Worm (Caenorhabditis elegans) whole organism, L3 larva: ENCODE measurements around the gene Y48A6B.14.
A peak's percentile ranks its signal among the peaks of the same experiment; 100 is the strongest.

Source experiments
- R02D3.7 ChIP-seq: fragments of 150-350 bp; optimal IDR thresholded peaks from 2 replicates; lab custom pipeline; 2014; ENCODE audit warnings: missing biosample characterization, missing genetic modification characterization
- ZK546.5 ChIP-seq: sonication (generic microtip); optimal IDR thresholded peaks from 2 replicates; lab custom pipeline; 2017; ENCODE audit warnings: missing biosample characterization, missing genetic modification characterization
- aly-2 ChIP-seq: fragments of 150-350 bp; optimal IDR thresholded peaks from 2 replicates; lab custom pipeline; 2014; ENCODE audit warnings: missing biosample characterization, missing genetic modification characterization
- ama-1 ChIP-seq: fragments of 150-350 bp; optimal IDR thresholded peaks from 2 replicates; lab custom pipeline; 2018
- ceh-16 ChIP-seq: sonication (generic microtip); optimal IDR thresholded peaks from 2 replicates; lab custom pipeline; 2017; ENCODE audit warnings: missing biosample characterization, missing genetic modification characterization
- ceh-28 ChIP-seq: fragments of 150-350 bp; optimal IDR thresholded peaks from 2 replicates; lab custom pipeline; 2014; ENCODE audit warnings: missing biosample characterization, missing genetic modification reagents, missing genetic modification characterization
- ceh-82 ChIP-seq: fragments of 150-350 bp; optimal IDR thresholded peaks from 2 replicates; lab custom pipeline; 2014; ENCODE audit warnings: missing biosample characterization, missing genetic modification characterization
- ceh-9 ChIP-seq: sonication (generic microtip); optimal IDR thresholded peaks from 2 replicates; lab custom pipeline; 2018; ENCODE audit warnings: missing biosample characterization, missing genetic modification characterization
- daf-12 ChIP-seq: fragments of 150-350 bp; optimal IDR thresholded peaks from 2 replicates; lab custom pipeline; 2014; ENCODE audit warnings: missing biosample characterization, missing genetic modification reagents, missing genetic modification characterization
- egl-27 ChIP-seq: sonication (generic microtip); optimal IDR thresholded peaks from 4 replicates; lab custom pipeline; 2017; ENCODE audit warnings: missing biosample characterization, missing genetic modification reagents, missing genetic modification characterization
- egl-5 ChIP-seq: fragments of 150-350 bp; optimal IDR thresholded peaks from 2 replicates; lab custom pipeline; 2017; ENCODE audit warnings: missing biosample characterization, missing genetic modification reagents, missing genetic modification characterization, inconsistent platforms
- elt-1 ChIP-seq: fragments of 150-350 bp; optimal IDR thresholded peaks from 2 replicates; lab custom pipeline; 2014; ENCODE audit warnings: missing biosample characterization, missing genetic modification characterization
- elt-2 ChIP-seq: sonication (generic microtip); optimal IDR thresholded peaks from 2 replicates; lab custom pipeline; 2016; ENCODE audit warnings: missing genetic modification reagents, mild to moderate bottlenecking, missing genetic modification characterization, missing compliant biosample characterization
- elt-3 ChIP-seq, 3 experiments: fragments of 150-350 bp in 1 of 3; sonication (generic microtip) in 2 of 3; optimal IDR thresholded peaks; 2 replicates in 2 of 3; 4 replicates in 1 of 3; lab custom pipeline; 2014 to 2017; ENCODE audit warnings: missing biosample characterization in 3 of 3, missing genetic modification characterization in 3 of 3
- eor-1 ChIP-seq, 2 experiments: fragments of 150-350 bp; optimal IDR thresholded peaks; 2 replicates each; lab custom pipeline; 2014 to 2018; ENCODE audit warnings: missing biosample characterization in 2 of 2, missing genetic modification characterization in 2 of 2
- fkh-10 ChIP-seq: sonication (generic microtip); optimal IDR thresholded peaks from 2 replicates; lab custom pipeline; 2017; ENCODE audit warnings: missing biosample characterization, missing genetic modification reagents, missing genetic modification characterization
- fkh-2 ChIP-seq: fragments of 150-350 bp; optimal IDR thresholded peaks from 2 replicates; lab custom pipeline; 2014; ENCODE audit warnings: missing biosample characterization, missing genetic modification reagents, missing genetic modification characterization
- fos-1 ChIP-seq: fragments of 150-350 bp; optimal IDR thresholded peaks from 2 replicates; lab custom pipeline; 2014; ENCODE audit warnings: missing biosample characterization, missing genetic modification characterization
- hmg-11 ChIP-seq: sonication (generic microtip); optimal IDR thresholded peaks from 2 replicates; lab custom pipeline; 2016; ENCODE audit warnings: missing genetic modification characterization, missing compliant biosample characterization
- jun-1 ChIP-seq: fragments of 150-350 bp; optimal IDR thresholded peaks from 2 replicates; lab custom pipeline; 2014; ENCODE audit warnings: missing biosample characterization, missing genetic modification reagents, missing genetic modification characterization
- lin-15B ChIP-seq: fragments of 150-350 bp; optimal IDR thresholded peaks from 2 replicates; lab custom pipeline; 2014; ENCODE audit warnings: missing biosample characterization, missing genetic modification characterization
- lin-39 ChIP-seq: fragments of 150-350 bp; optimal IDR thresholded peaks from 2 replicates; lab custom pipeline; 2018; ENCODE audit warnings: missing biosample characterization, missing genetic modification reagents, missing genetic modification characterization
- lsy-12 ChIP-seq: sonication (generic microtip); optimal IDR thresholded peaks from 2 replicates; lab custom pipeline; 2016; ENCODE audit warnings: mild to moderate bottlenecking, missing genetic modification characterization, missing compliant biosample characterization
- mdl-1 ChIP-seq: fragments of 150-350 bp; optimal IDR thresholded peaks from 2 replicates; lab custom pipeline; 2014; ENCODE audit warnings: missing biosample characterization, missing genetic modification characterization
- mml-1 ChIP-seq: fragments of 150-350 bp; sonication (generic microtip); optimal IDR thresholded peaks from 3 replicates; lab custom pipeline; 2014; ENCODE audit warnings: missing biosample characterization, missing genetic modification characterization
- nfya-1 ChIP-seq: sonication (generic microtip); optimal IDR thresholded peaks from 2 replicates; lab custom pipeline; 2017; ENCODE audit warnings: missing genetic modification characterization, mild to moderate bottlenecking, missing compliant biosample characterization, antibody characterized with exemption, moderate library complexity; ENCODE audit not compliant: insufficient read depth
- nhr-11 ChIP-seq: fragments of 150-350 bp; optimal IDR thresholded peaks from 2 replicates; lab custom pipeline; 2014; ENCODE audit warnings: missing biosample characterization, missing genetic modification characterization
- nhr-12 ChIP-seq: fragments of 150-350 bp; optimal IDR thresholded peaks from 2 replicates; lab custom pipeline; 2014; ENCODE audit warnings: missing biosample characterization, missing genetic modification characterization
- nhr-23 ChIP-seq: fragments of 150-350 bp; optimal IDR thresholded peaks from 2 replicates; lab custom pipeline; 2014; ENCODE audit warnings: missing biosample characterization, missing genetic modification reagents, missing genetic modification characterization
- nhr-237 ChIP-seq: fragments of 150-350 bp; optimal IDR thresholded peaks from 2 replicates; lab custom pipeline; 2014; ENCODE audit warnings: missing biosample characterization, missing genetic modification characterization
- nhr-25 ChIP-seq: sonication (generic microtip); optimal IDR thresholded peaks from 2 replicates; lab custom pipeline; 2017; ENCODE audit warnings: missing biosample characterization, missing genetic modification characterization
- nhr-28 ChIP-seq: fragments of 150-350 bp; optimal IDR thresholded peaks from 2 replicates; lab custom pipeline; 2014; ENCODE audit warnings: missing biosample characterization, missing genetic modification characterization
- nhr-43 ChIP-seq: sonication (generic microtip); optimal IDR thresholded peaks from 2 replicates; lab custom pipeline; 2016; ENCODE audit warnings: mild to moderate bottlenecking, missing genetic modification characterization, missing compliant biosample characterization; ENCODE audit not compliant: poor library complexity, severe bottlenecking
- nhr-67 ChIP-seq: fragments of 150-350 bp; optimal IDR thresholded peaks from 2 replicates; lab custom pipeline; 2014; ENCODE audit warnings: missing biosample characterization, missing genetic modification characterization
- nhr-76 ChIP-seq: fragments of 150-350 bp; sonication (generic microtip); optimal IDR thresholded peaks from 5 replicates; lab custom pipeline; 2014; ENCODE audit warnings: missing biosample characterization, missing genetic modification characterization
- nhr-77 ChIP-seq: fragments of 150-350 bp; optimal IDR thresholded peaks from 2 replicates; lab custom pipeline; 2014; ENCODE audit warnings: missing biosample characterization, missing genetic modification characterization
- pha-4 ChIP-seq: fragments of 150-350 bp; optimal IDR thresholded peaks from 2 replicates; lab custom pipeline; 2014; ENCODE audit warnings: missing biosample characterization, missing genetic modification reagents, missing genetic modification characterization
- pqm-1 ChIP-seq: fragments of 150-350 bp; optimal IDR thresholded peaks from 2 replicates; lab custom pipeline; 2017; ENCODE audit warnings: missing biosample characterization, missing genetic modification characterization, inconsistent platforms
- sea-2 ChIP-seq: fragments of 150-350 bp; sonication (generic microtip); optimal IDR thresholded peaks from 4 replicates; lab custom pipeline; 2014; ENCODE audit warnings: missing biosample characterization, missing genetic modification reagents, missing genetic modification characterization
- skn-1 ChIP-seq: fragments of 150-350 bp; optimal IDR thresholded peaks from 2 replicates; lab custom pipeline; 2014; ENCODE audit warnings: missing biosample characterization, missing genetic modification characterization
- snpc-4 ChIP-seq: fragments of 150-350 bp; optimal IDR thresholded peaks from 2 replicates; lab custom pipeline; 2014; ENCODE audit warnings: missing biosample characterization, missing genetic modification characterization
- tbx-2 ChIP-seq: sonication (generic microtip); optimal IDR thresholded peaks from 2 replicates; lab custom pipeline; 2016; ENCODE audit warnings: mild to moderate bottlenecking, missing genetic modification characterization, missing compliant biosample characterization
- unc-39 ChIP-seq: sonication (generic microtip); optimal IDR thresholded peaks from 4 replicates; lab custom pipeline; 2017; ENCODE audit warnings: missing biosample characterization, missing genetic modification characterization
- unc-62 ChIP-seq: fragments of 150-350 bp; sonication (generic microtip); optimal IDR thresholded peaks from 4 replicates; lab custom pipeline; 2014; ENCODE audit warnings: missing biosample characterization, missing genetic modification reagents, missing genetic modification characterization
- zag-1 ChIP-seq: fragments of 150-350 bp; optimal IDR thresholded peaks from 2 replicates; lab custom pipeline; 2014; ENCODE audit warnings: missing biosample characterization, missing genetic modification characterization
- ztf-11 ChIP-seq: fragments of 150-350 bp; optimal IDR thresholded peaks from 2 replicates; lab custom pipeline; 2014; ENCODE audit warnings: missing biosample characterization, missing genetic modification characterization
- ztf-4 ChIP-seq: fragments of 150-350 bp; optimal IDR thresholded peaks from 2 replicates; lab custom pipeline; 2014; ENCODE audit warnings: missing biosample characterization, missing genetic modification characterization

Y48A6B.14 gene

ce11 chrIII:11007552-11008272, 23.7 kb upstream of the Y48A6B.14 start, which contains the start of the genes fipr-17 and Y48A6B.3:
TSS of gene fipr-17 (minus strand) at chrIII:11007602.
TSS of gene Y48A6B.3 (plus strand) at chrIII:11008222.
- TF ChIP-seq unc-62 (GFP tag; lab: Kevin White, UChicago) (no peak), pqm-1 (tag; lab: Kevin White, UChicago) (peak; percentile 17), nhr-67 (no peak), hmg-11 (tag; lab: Kevin White, UChicago) (peak; percentile 76), nhr-11 (tag; lab: Kevin White, UChicago) (no peak), jun-1 (no peak), mdl-1 (tag; lab: Kevin White, UChicago) (no peak), fos-1 (tag; lab: Kevin White, UChicago) (no peak), ztf-11 (no peak), elt-2 (tag; lab: Kevin White, UChicago) (peak; percentile 43), elt-1 (no peak), lsy-12 (tag; lab: Kevin White, UChicago) (no peak), skn-1 (tag; lab: Kevin White, UChicago) (peak; percentile 88), elt-3 (tag; optimal IDR thresholded peaks at IDR 0.05; lab: Kevin White, UChicago) (no peak), nhr-43 (tag; lab: Kevin White, UChicago) (peak; percentile 66), nhr-23 (tag; lab: Kevin White, UChicago) (peak; percentile 83), unc-39 (tag; lab: Kevin White, UChicago) (no peak), aly-2 (no peak), tbx-2 (tag; lab: Kevin White, UChicago) (no peak), R02D3.7 (tag; lab: Kevin White, UChicago) (peak; percentile 62), pha-4 (tag; lab: Kevin White, UChicago) (peak; percentile 96), snpc-4 (peak; percentile 83), nhr-76 (no peak), daf-12 (tag; lab: Kevin White, UChicago) (no peak), ceh-9 (tag; lab: Kevin White, UChicago) (no peak), fkh-2 (no peak), ceh-82 (no peak), nhr-28 (no peak), egl-5 (peak; percentile 32), ZK546.5 (no peak), lin-39 (tag; lab: Kevin White, UChicago) (peak; percentile 91), fkh-10 (GFP tag; lab: Kevin White, UChicago) (no peak), nhr-12 (no peak), ceh-16 (tag; lab: Kevin White, UChicago) (no peak), sea-2 (GFP tag; lab: Kevin White, UChicago) (no peak), nhr-77 (tag; lab: Kevin White, UChicago) (no peak), mml-1 (tag; lab: Kevin White, UChicago) (no peak), ztf-4 (tag; lab: Kevin White, UChicago) (no peak), nhr-237 (tag; lab: Kevin White, UChicago) (no peak), ceh-28 (peak; percentile 48), nhr-25 (tag; lab: Kevin White, UChicago) (peak; percentile 75), lin-15B (peak; percentile 96), eor-1 (tag; optimal IDR thresholded peaks at IDR 0.05; lab: Kevin White, UChicago) (no peak), zag-1 (tag; lab: Kevin White, UChicago) (no peak), nfya-1 (peak; percentile 91), egl-27 (no peak), ama-1 (lab: Kevin White, UChicago) (peak; percentile 80)
